Worm (Caenorhabditis elegans) whole organism, L2 larva: ENCODE data around the gene nep-11.

ENCODE experiments used
- blmp-1 ChIP-seq: sonication (generic microtip); optimal IDR thresholded peaks from 2 replicates; lab custom pipeline; 2017; ENCODE audit warnings: missing genetic modification characterization, mild to moderate bottlenecking, missing compliant biosample characterization, antibody characterized with exemption, moderate library complexity; ENCODE audit not compliant: insufficient read depth
- ztf-4 ChIP-seq: fragments of 150-350 bp; optimal IDR thresholded peaks from 2 replicates; lab custom pipeline; 2014; ENCODE audit warnings: missing biosample characterization, missing genetic modification characterization

DNA sequence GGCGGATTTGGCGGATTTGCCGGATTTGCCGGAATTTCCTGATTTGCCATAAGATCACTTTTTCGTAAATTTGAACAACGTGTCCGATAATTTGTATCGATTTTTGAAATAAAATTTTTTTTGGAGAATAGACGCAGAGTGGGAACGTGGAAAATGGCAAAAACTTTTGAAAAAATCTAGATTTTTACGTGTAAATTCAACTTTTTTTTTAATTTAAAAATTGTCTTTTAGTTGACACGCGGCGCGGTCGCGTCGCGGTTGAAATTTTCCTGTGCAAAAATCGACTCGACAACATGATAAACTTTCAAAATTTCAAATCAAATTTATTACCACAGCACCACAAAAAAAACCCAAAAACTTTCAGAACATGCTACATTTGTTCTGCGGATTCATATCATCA lies 29.8 kb downstream of the nep-11 start, which contains the start of gene nep-20:
- no peak for TF ChIP-seq ztf-4
- TF ChIP-seq blmp-1 = no peak
